Fruit fly (Drosophila melanogaster) whole organism, embryonic: ENCODE results near the gene CG6356.

Experiments used
- ATbp ChIP-seq: fragments of 200-800 bp; sonication (Bioruptor generic); optimal IDR thresholded peaks from 2 replicates; lab custom pipeline; 2017; ENCODE audit warnings: missing biosample characterization, mild to moderate bottlenecking, missing genetic modification characterization, missing genetic modification reagents
- CG10321 ChIP-seq: fragments of 200-800 bp; sonication (Bioruptor generic); IDR thresholded peaks from 2 replicates; pipeline ENCODE4 v1.3.6; 2022; ENCODE audit warnings: missing biosample characterization, missing genetic modification characterization
- CG10979 ChIP-seq: fragments of 200-800 bp; sonication (Bioruptor generic); optimal IDR thresholded peaks from 2 replicates; lab custom pipeline; 2018; ENCODE audit warnings: missing biosample characterization, mild to moderate bottlenecking, missing genetic modification characterization, moderate library complexity
- CG13123 ChIP-seq: fragments of 200-800 bp; sonication (Bioruptor generic); optimal IDR thresholded peaks from 2 replicates; lab custom pipeline; 2016; ENCODE audit warnings: missing biosample characterization, missing genetic modification characterization
- CG13894 ChIP-seq: fragments of 200-800 bp; sonication (Bioruptor generic); optimal IDR thresholded peaks from 3 replicates; lab custom pipeline; 2018; ENCODE audit warnings: missing biosample characterization, mild to moderate bottlenecking, missing genetic modification characterization, moderate library complexity
- CG14050 ChIP-seq: fragments of 200-800 bp; sonication (Bioruptor generic); IDR thresholded peaks from 3 replicates; pipeline ENCODE4 v1.3.6; 2022; ENCODE audit warnings: missing biosample characterization, missing genetic modification characterization
- CG14860 ChIP-seq: fragments of 200-800 bp; sonication (Bioruptor generic); IDR thresholded peaks from 3 replicates; pipeline ENCODE4 v1.3.6; 2022; ENCODE audit warnings: missing biosample characterization, missing genetic modification characterization; ENCODE audit not compliant: partially characterized antibody
- CG15479 ChIP-seq: fragments of 200-800 bp; sonication (Bioruptor generic); optimal IDR thresholded peaks from 3 replicates; lab custom pipeline; 2019; ENCODE audit warnings: missing biosample characterization, mild to moderate bottlenecking, missing genetic modification characterization, moderate library complexity
- CG15696 ChIP-seq: fragments of 200-800 bp; sonication (Bioruptor generic); optimal IDR thresholded peaks from 2 replicates; lab custom pipeline; 2019; ENCODE audit warnings: missing biosample characterization, mild to moderate bottlenecking, missing genetic modification characterization, moderate library complexity
- CG1647 ChIP-seq: fragments of 200-800 bp; sonication (Bioruptor generic); optimal IDR thresholded peaks from 3 replicates; lab custom pipeline; 2016; ENCODE audit warnings: missing biosample characterization, missing genetic modification characterization
- CG17186 ChIP-seq: fragments of 200-800 bp; sonication (Bioruptor generic); optimal IDR thresholded peaks from 3 replicates; lab custom pipeline; 2017; ENCODE audit warnings: missing biosample characterization, missing genetic modification reagents, missing genetic modification characterization
- CG18599 ChIP-seq: fragments of 200-800 bp; sonication (Bioruptor generic); optimal IDR thresholded peaks from 3 replicates; lab custom pipeline; 2017; ENCODE audit warnings: missing biosample characterization, missing genetic modification characterization, mild to moderate bottlenecking, moderate library complexity, missing genetic modification reagents
- CG2712 ChIP-seq: fragments of 200-800 bp; optimal IDR thresholded peaks from 3 replicates; lab custom pipeline; 2019; ENCODE audit warnings: missing biosample characterization, mild to moderate bottlenecking, missing genetic modification characterization, moderate library complexity
- CG3281 ChIP-seq: fragments of 200-800 bp; sonication (Bioruptor generic); optimal IDR thresholded peaks from 3 replicates; lab custom pipeline; 2017; ENCODE audit warnings: missing biosample characterization, mild to moderate bottlenecking, missing genetic modification characterization
- CG3995 ChIP-seq: fragments of 200-800 bp; sonication (Bioruptor generic); optimal IDR thresholded peaks from 3 replicates; lab custom pipeline; 2016; ENCODE audit warnings: missing biosample characterization, missing genetic modification characterization
- CG42726 ChIP-seq: fragments of 200-800 bp; sonication (Bioruptor generic); IDR thresholded peaks from 2 replicates; pipeline ENCODE4 v1.3.6; 2022; ENCODE audit warnings: missing biosample characterization, missing genetic modification characterization; ENCODE audit not compliant: partially characterized antibody
- CG4617 ChIP-seq: fragments of 200-800 bp; sonication (Bioruptor generic); optimal IDR thresholded peaks from 3 replicates; lab custom pipeline; 2016; ENCODE audit warnings: missing biosample characterization, missing genetic modification characterization, borderline replicate concordance
- CG4707 ChIP-seq: fragments of 200-800 bp; sonication (Bioruptor generic); optimal IDR thresholded peaks from 2 replicates; lab custom pipeline; 2018; ENCODE audit warnings: missing biosample characterization, mild to moderate bottlenecking, missing genetic modification characterization, moderate library complexity
- CG6765 ChIP-seq: fragments of 200-800 bp; sonication (Bioruptor generic); optimal IDR thresholded peaks from 3 replicates; lab custom pipeline; 2017; ENCODE audit warnings: missing biosample characterization, mild to moderate bottlenecking, missing genetic modification characterization
- CG7556 ChIP-seq: fragments of 200-800 bp; sonication (Bioruptor generic); optimal IDR thresholded peaks from 2 replicates; lab custom pipeline; 2017; ENCODE audit warnings: missing biosample characterization, mild to moderate bottlenecking, missing genetic modification characterization
- CG7839 ChIP-seq: fragments of 200-800 bp; sonication (Bioruptor generic); optimal IDR thresholded peaks from 3 replicates; lab custom pipeline; 2018; ENCODE audit warnings: missing biosample characterization, mild to moderate bottlenecking, missing genetic modification characterization, moderate library complexity
- CG7963 ChIP-seq: fragments of 200-800 bp; sonication (Bioruptor generic); IDR thresholded peaks from 3 replicates; pipeline ENCODE4 v1.3.6; 2022; ENCODE audit warnings: missing biosample characterization, missing genetic modification characterization; ENCODE audit not compliant: partially characterized antibody
- Dad ChIP-seq: fragments of 200-800 bp; sonication (Bioruptor generic); optimal IDR thresholded peaks from 3 replicates; lab custom pipeline; 2016; ENCODE audit warnings: missing biosample characterization, missing genetic modification characterization
- Dbx ChIP-seq: fragments of 200-800 bp; sonication (Bioruptor generic); IDR thresholded peaks from 3 replicates; pipeline ENCODE4 v1.3.6; 2022; ENCODE audit warnings: missing biosample characterization, missing genetic modification characterization
- E2f2 ChIP-seq: fragments of 200-800 bp; sonication (Bioruptor generic); IDR thresholded peaks from 2 replicates; pipeline ENCODE4 v1.3.6; 2022; ENCODE audit warnings: missing biosample characterization, missing genetic modification characterization
- Ets97D ChIP-seq: fragments of 200-800 bp; sonication (Bioruptor generic); optimal IDR thresholded peaks from 3 replicates; lab custom pipeline; 2016; ENCODE audit warnings: missing biosample characterization, missing genetic modification characterization
- Lpt ChIP-seq: fragments of >200 bp; optimal IDR thresholded peaks from 2 replicates; lab custom pipeline; 2018; ENCODE audit warnings: missing biosample characterization, missing genetic modification characterization
- NFAT ChIP-seq: fragments of 200-800 bp; sonication (Bioruptor generic); IDR thresholded peaks from 2 replicates; pipeline ENCODE4 v1.3.6; 2022; ENCODE audit warnings: missing biosample characterization, missing genetic modification characterization
- Nf-YC ChIP-seq: fragments of 200-800 bp; optimal IDR thresholded peaks from 3 replicates; lab custom pipeline; 2019; ENCODE audit warnings: missing biosample characterization, mild to moderate bottlenecking, missing genetic modification characterization, moderate library complexity
- Stat92E ChIP-seq, 3 experiments: fragments of >200 bp in 2 of 3; fragments of 200-800 bp in 1 of 3; sonication (Bioruptor generic) in 1 of 3; optimal IDR thresholded peaks; 2 replicates each; lab custom pipeline; 2017 to 2019; ENCODE audit warnings: missing biosample characterization in 3 of 3, missing genetic modification characterization in 3 of 3, mild to moderate bottlenecking in 1 of 3, moderate library complexity in 1 of 3
- ac ChIP-seq: fragments of 200-800 bp; sonication (Bioruptor generic); optimal IDR thresholded peaks from 3 replicates; lab custom pipeline; 2017; ENCODE audit warnings: missing biosample characterization, mild to moderate bottlenecking, missing genetic modification characterization
- chinmo ChIP-seq: fragments of 200-800 bp; sonication (Bioruptor generic); IDR thresholded peaks from 4 replicates; pipeline ENCODE4 v1.3.6; 2022; ENCODE audit warnings: missing biosample characterization, missing genetic modification characterization; ENCODE audit not compliant: partially characterized antibody
- dysf ChIP-seq: fragments of 200-800 bp; sonication (Bioruptor generic); IDR thresholded peaks from 3 replicates; pipeline ENCODE4 v1.3.6; 2022; ENCODE audit warnings: missing biosample characterization, missing genetic modification characterization
- eyg ChIP-seq: fragments of 200-800 bp; sonication (Bioruptor generic); optimal IDR thresholded peaks from 3 replicates; lab custom pipeline; 2016; ENCODE audit warnings: missing biosample characterization, missing genetic modification characterization
- gcm2 ChIP-seq: fragments of 200-800 bp; sonication (Bioruptor generic); optimal IDR thresholded peaks from 2 replicates; lab custom pipeline; 2016; ENCODE audit warnings: missing biosample characterization, missing genetic modification characterization
- ind ChIP-seq: fragments of 200-800 bp; sonication (Bioruptor generic); optimal IDR thresholded peaks from 3 replicates; lab custom pipeline; 2016; ENCODE audit warnings: missing biosample characterization, missing genetic modification characterization
- kay ChIP-seq: fragments of 200-800 bp; sonication (Bioruptor generic); optimal IDR thresholded peaks from 2 replicates; lab custom pipeline; 2016; ENCODE audit warnings: missing biosample characterization, missing genetic modification characterization
- lbe ChIP-seq: fragments of 200-800 bp; sonication (Bioruptor generic); optimal IDR thresholded peaks from 2 replicates; lab custom pipeline; 2016; ENCODE audit warnings: missing biosample characterization, mild to moderate bottlenecking, missing genetic modification characterization
- lov ChIP-seq, 2 experiments: fragments of 200-800 bp in 1 of 2; fragments of >200 bp in 1 of 2; sonication (Bioruptor generic) in 1 of 2; IDR thresholded peaks in 1 of 2; optimal IDR thresholded peaks in 1 of 2; 2 replicates in 1 of 2; 3 replicates in 1 of 2; pipeline versions ENCODE4 v1.3.6 to Lab custom; 2017 to 2022; ENCODE audit warnings: missing biosample characterization in 1 of 2, missing genetic modification characterization in 1 of 2
- nau ChIP-seq: fragments of 200-800 bp; sonication (Bioruptor generic); optimal IDR thresholded peaks from 3 replicates; lab custom pipeline; 2017; ENCODE audit warnings: missing biosample characterization, mild to moderate bottlenecking, missing genetic modification characterization, missing genetic modification reagents
- nmo ChIP-seq: fragments of 200-800 bp; sonication (Bioruptor generic); optimal IDR thresholded peaks from 2 replicates; lab custom pipeline; 2018; ENCODE audit warnings: missing biosample characterization, mild to moderate bottlenecking, missing genetic modification characterization, moderate library complexity
- oc ChIP-seq: fragments of 200-800 bp; sonication (Bioruptor generic); optimal IDR thresholded peaks from 2 replicates; lab custom pipeline; 2018; ENCODE audit warnings: missing biosample characterization, mild to moderate bottlenecking, missing genetic modification characterization, moderate library complexity
- prd ChIP-seq, 3 experiments: fragments of >200 bp in 2 of 3; fragments of 200-800 bp in 1 of 3; sonication (Bioruptor generic) in 1 of 3; optimal IDR thresholded peaks in 2 of 3; IDR thresholded peaks in 1 of 3; 2 replicates in 2 of 3; 3 replicates in 1 of 3; pipeline versions ENCODE4 v1.3.6 to Lab custom; 2017 to 2022; ENCODE audit warnings: missing biosample characterization in 1 of 3, missing genetic modification characterization in 1 of 3
- salm ChIP-seq: fragments of 200-800 bp; sonication (Bioruptor generic); optimal IDR thresholded peaks from 2 replicates; lab custom pipeline; 2018; ENCODE audit warnings: missing biosample characterization, mild to moderate bottlenecking, missing genetic modification characterization
- slp2 ChIP-seq: fragments of 200-800 bp; sonication (Bioruptor generic); optimal IDR thresholded peaks from 2 replicates; lab custom pipeline; 2016; ENCODE audit warnings: missing biosample characterization, missing genetic modification characterization
- sr ChIP-seq: fragments of 200-800 bp; sonication (Bioruptor generic); IDR thresholded peaks from 3 replicates; pipeline ENCODE4 v1.3.6; 2022; ENCODE audit warnings: missing biosample characterization, missing genetic modification characterization
- zfh2 ChIP-seq: fragments of 200-800 bp; sonication (Bioruptor generic); optimal IDR thresholded peaks from 2 replicates; lab custom pipeline; 2016; ENCODE audit warnings: missing biosample characterization, missing genetic modification characterization

Gene CG6356

DNA sequence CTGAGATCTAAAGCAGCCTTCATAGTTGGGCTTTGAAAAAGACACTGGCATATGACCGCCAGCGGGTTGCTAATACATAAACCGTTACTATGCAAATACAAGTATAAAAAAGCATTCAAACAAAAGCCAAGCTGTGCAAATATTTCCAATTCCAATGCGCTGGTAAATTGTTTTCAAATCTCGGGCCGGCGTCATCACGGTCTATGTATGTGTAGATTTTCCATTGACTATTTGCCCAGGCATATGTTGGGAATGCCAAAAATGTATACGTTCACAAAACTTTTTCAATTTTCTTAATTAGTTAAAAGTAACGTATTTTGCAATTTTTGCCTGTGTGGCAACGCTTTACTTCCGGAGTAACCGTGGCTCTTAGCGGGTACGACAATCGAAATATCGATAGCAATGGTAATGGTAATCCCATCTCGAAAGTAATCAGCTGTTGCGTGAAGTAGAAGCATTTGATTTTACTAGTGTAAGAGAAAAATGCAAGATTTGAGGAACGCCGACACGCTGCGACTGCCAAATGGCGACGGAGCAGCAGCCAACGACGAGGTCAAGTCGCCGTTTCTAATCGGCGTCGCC, 6.1 kb downstream of the CG6356 start, which contains the start of the genes CG34290 and Uck (continued):
- TF ChIP-seq lov (optimal IDR thresholded peaks at IDR 0.05; lab: Kevin White, UChicago), result no peak
- TF ChIP-seq lov (GFP tag; IDR thresholded peaks at IDR 0.05; lab: Robert Waterston, UW), result peak; percentile 62; the same call in 1 of the 3 replicates
- TF ChIP-seq CG10979 (tag; lab: Kevin White, UChicago), result peak; percentile 58
- peak; percentile 58 for TF ChIP-seq CG14050
- peak; percentile 74 for TF ChIP-seq slp2 (GFP tag; lab: Kevin White, UChicago)
- TF ChIP-seq CG15479 (GFP tag; lab: Kevin White, UChicago), result no peak
- peak; percentile 86; the same call in 3 of the 4 replicates for TF ChIP-seq chinmo
- TF ChIP-seq E2f2 (GFP tag; lab: Robert Waterston, UW), result peak; percentile 74
- TF ChIP-seq CG7556, result peak; percentile 61
- peak; percentile 27 for TF ChIP-seq CG13123 (GFP tag; lab: Kevin White, UChicago)
- peak; percentile 78 for TF ChIP-seq CG3995
- no peak for TF ChIP-seq prd (optimal IDR thresholded peaks at IDR 0.05; lab: Kevin White, UChicago)
- TF ChIP-seq prd (GFP tag; IDR thresholded peaks at IDR 0.05; lab: Robert Waterston, UW), result peak; percentile 47; the same call in 2 of the 3 replicates
- TF ChIP-seq CG4617, result peak; percentile 70
- no peak for TF ChIP-seq Lpt (GFP tag; lab: Kevin White, UChicago)
- peak; percentile 70 for TF ChIP-seq Dbx (GFP tag; lab: Robert Waterston, UW)
- TF ChIP-seq CG3281 (GFP tag; lab: Kevin White, UChicago), result peak; percentile 84
- peak; percentile 59 for TF ChIP-seq Nf-YC (tag; lab: Kevin White, UChicago)
- peak; percentile 48 for TF ChIP-seq oc (tag; lab: Kevin White, UChicago)
- TF ChIP-seq salm (tag; lab: Kevin White, UChicago), result peak; percentile 62
- no peak for TF ChIP-seq CG10321 (GFP tag; lab: Robert Waterston, UW)
- peak; percentile 86 for TF ChIP-seq nau (GFP tag; lab: Kevin White, UChicago)
- peak; percentile 69; the same call in 2 of the 3 replicates for TF ChIP-seq CG14860 (GFP tag; lab: Robert Waterston, UW)
- TF ChIP-seq CG13894, result peak; percentile 68
- peak; percentile 51 for TF ChIP-seq ind
- peak; percentile 73 for TF ChIP-seq CG17186 (GFP tag; lab: Kevin White, UChicago)
- peak; percentile 67 for TF ChIP-seq lbe
- TF ChIP-seq gcm2 (GFP tag; lab: Kevin White, UChicago), result peak; percentile 9
- TF ChIP-seq nmo, result peak; percentile 74
- peak; percentile 78 for TF ChIP-seq CG4707 (GFP tag; lab: Kevin White, UChicago)
- TF ChIP-seq CG7963 (GFP tag; lab: Robert Waterston, UW), result peak; percentile 45; the same call in 1 of the 3 replicates
- peak; percentile 31 for TF ChIP-seq ac (GFP tag; lab: Kevin White, UChicago)
- TF ChIP-seq dysf (GFP tag; lab: Robert Waterston, UW), result peak; percentile 75; the same call in 2 of the 3 replicates
- TF ChIP-seq CG6765 (GFP tag; lab: Kevin White, UChicago), result peak; percentile 93
- peak; percentile 71 for TF ChIP-seq Dad (GFP tag; lab: Kevin White, UChicago)
- peak; percentile 78 for TF ChIP-seq CG1647
- peak; percentile 80 for TF ChIP-seq eyg (GFP tag; lab: Kevin White, UChicago)
- TF ChIP-seq CG2712 (tag; lab: Kevin White, UChicago), result peak; percentile 72
- TF ChIP-seq Ets97D (GFP tag; lab: Kevin White, UChicago), result peak; percentile 99
- peak; percentile 43 for TF ChIP-seq zfh2 (GFP tag; lab: Kevin White, UChicago)
- no peak for TF ChIP-seq kay (GFP tag; lab: Kevin White, UChicago)
- TF ChIP-seq Stat92E (GFP tag; optimal IDR thresholded peaks at IDR 0.05; lab: Kevin White, UChicago), result peak in 1 of 3 experiments; percentile 48
- 0 out of 3 replicates have a peak, but pooled peaks have one; percentile 50 for TF ChIP-seq sr (GFP tag; lab: Robert Waterston, UW)
- peak; percentile 75 for TF ChIP-seq CG42726 (GFP tag; lab: Robert Waterston, UW)
- peak; percentile 66 for TF ChIP-seq CG7839 (tag; lab: Kevin White, UChicago)
- TF ChIP-seq CG15696 (tag; lab: Kevin White, UChicago), result peak; percentile 38
- peak; percentile 88 for TF ChIP-seq CG18599 (GFP tag; lab: Kevin White, UChicago)
- peak; percentile 63 for TF ChIP-seq ATbp (GFP tag; lab: Kevin White, UChicago)
- peak; percentile 75 for TF ChIP-seq NFAT (GFP tag; lab: Robert Waterston, UW)
